Fruit fly (Drosophila melanogaster) whole organism, embryonic: ENCODE data around the gene Glut1.

Experiments used
- ATbp ChIP-seq: fragments of 200-800 bp; sonication (Bioruptor generic); optimal IDR thresholded peaks from 2 replicates; lab custom pipeline; 2017; ENCODE audit warnings: missing biosample characterization, mild to moderate bottlenecking, missing genetic modification characterization, missing genetic modification reagents
- Atf3 ChIP-seq: fragments of 200-800 bp; sonication (Bioruptor generic); optimal IDR thresholded peaks from 3 replicates; lab custom pipeline; 2016; ENCODE audit warnings: missing biosample characterization, missing genetic modification characterization
- B-H1 ChIP-seq: fragments of 200-800 bp; sonication (Bioruptor generic); IDR thresholded peaks from 3 replicates; pipeline ENCODE4 v1.3.6; 2022; ENCODE audit warnings: missing biosample characterization, missing genetic modification characterization
- B-H2 ChIP-seq: fragments of 200-800 bp; sonication (Bioruptor generic); optimal IDR thresholded peaks from 2 replicates; lab custom pipeline; 2018; ENCODE audit warnings: missing biosample characterization, mild to moderate bottlenecking, missing genetic modification characterization
- Bgb ChIP-seq: fragments of 200-800 bp; sonication (Bioruptor generic); IDR thresholded peaks from 2 replicates; pipeline ENCODE4 v1.3.6; 2022; ENCODE audit warnings: missing biosample characterization, missing genetic modification characterization; ENCODE audit not compliant: partially characterized antibody
- BtbVII ChIP-seq: fragments of 200-800 bp; sonication (Bioruptor generic); optimal IDR thresholded peaks from 3 replicates; lab custom pipeline; 2017; ENCODE audit warnings: missing biosample characterization, mild to moderate bottlenecking, missing genetic modification characterization
- CG10366 ChIP-seq: fragments of 200-800 bp; sonication (Bioruptor generic); IDR thresholded peaks from 2 replicates; pipeline ENCODE4 v1.3.6; 2022; ENCODE audit warnings: missing biosample characterization, missing genetic modification characterization
- CG11093 ChIP-seq: fragments of 200-800 bp; sonication (Bioruptor generic); IDR thresholded peaks from 3 replicates; pipeline ENCODE4 v1.3.6; 2022; ENCODE audit warnings: missing biosample characterization, missing genetic modification characterization
- CG11504 ChIP-seq: fragments of 200-800 bp; sonication (Bioruptor generic); optimal IDR thresholded peaks from 3 replicates; lab custom pipeline; 2019; ENCODE audit warnings: missing biosample characterization, mild to moderate bottlenecking, missing genetic modification characterization, moderate library complexity
- CG12071 ChIP-seq: fragments of 200-800 bp; sonication (Bioruptor generic); optimal IDR thresholded peaks from 3 replicates; lab custom pipeline; 2018; ENCODE audit warnings: missing biosample characterization, mild to moderate bottlenecking, missing genetic modification characterization
- CG1233 ChIP-seq: fragments of 200-800 bp; sonication (Bioruptor generic); optimal IDR thresholded peaks from 4 replicates; lab custom pipeline; 2018; ENCODE audit warnings: missing biosample characterization, mild to moderate bottlenecking, missing genetic modification characterization
- CG13624 ChIP-seq: fragments of 200-800 bp; sonication (Bioruptor generic); optimal IDR thresholded peaks from 2 replicates; lab custom pipeline; 2016; ENCODE audit warnings: missing biosample characterization, missing genetic modification characterization
- CG14667 ChIP-seq: fragments of 200-800 bp; sonication (Bioruptor generic); IDR thresholded peaks from 2 replicates; pipeline ENCODE4 v1.3.6; 2022; ENCODE audit warnings: missing biosample characterization, missing genetic modification characterization
- CG14860 ChIP-seq: fragments of 200-800 bp; sonication (Bioruptor generic); IDR thresholded peaks from 3 replicates; pipeline ENCODE4 v1.3.6; 2022; ENCODE audit warnings: missing biosample characterization, missing genetic modification characterization; ENCODE audit not compliant: partially characterized antibody
- CG18262 ChIP-seq: fragments of 200-800 bp; optimal IDR thresholded peaks from 3 replicates; lab custom pipeline; 2019; ENCODE audit warnings: missing biosample characterization, mild to moderate bottlenecking, missing genetic modification characterization, moderate library complexity
- CG31388 ChIP-seq: fragments of 200-800 bp; sonication (Bioruptor generic); optimal IDR thresholded peaks from 2 replicates; lab custom pipeline; 2016; ENCODE audit warnings: missing biosample characterization, missing genetic modification characterization
- CG42726 ChIP-seq: fragments of 200-800 bp; sonication (Bioruptor generic); IDR thresholded peaks from 2 replicates; pipeline ENCODE4 v1.3.6; 2022; ENCODE audit warnings: missing biosample characterization, missing genetic modification characterization; ENCODE audit not compliant: partially characterized antibody
- CG4360 ChIP-seq: fragments of 200-800 bp; sonication (Bioruptor generic); IDR thresholded peaks from 2 replicates; pipeline ENCODE4 v1.3.6; 2022; ENCODE audit warnings: missing biosample characterization, missing genetic modification characterization
- CG4404 ChIP-seq: fragments of 200-800 bp; sonication (Bioruptor generic); IDR thresholded peaks from 2 replicates; pipeline ENCODE4 v1.3.6; 2022; ENCODE audit warnings: missing biosample characterization, missing genetic modification characterization
- CG4854 ChIP-seq: fragments of 200-800 bp; sonication (Bioruptor generic); optimal IDR thresholded peaks from 2 replicates; lab custom pipeline; 2016; ENCODE audit warnings: missing biosample characterization, missing genetic modification characterization, inconsistent platforms
- CG7745 ChIP-seq: fragments of 200-800 bp; sonication (Bioruptor generic); optimal IDR thresholded peaks from 2 replicates; lab custom pipeline; 2018; ENCODE audit warnings: missing biosample characterization, mild to moderate bottlenecking, missing genetic modification characterization, moderate library complexity
- CG7839 ChIP-seq: fragments of 200-800 bp; sonication (Bioruptor generic); optimal IDR thresholded peaks from 3 replicates; lab custom pipeline; 2018; ENCODE audit warnings: missing biosample characterization, mild to moderate bottlenecking, missing genetic modification characterization, moderate library complexity
- CG9215 ChIP-seq: fragments of 200-800 bp; sonication (Bioruptor generic); IDR thresholded peaks from 2 replicates; pipeline ENCODE4 v1.3.6; 2022; ENCODE audit warnings: missing biosample characterization, missing genetic modification characterization
- CG9609 ChIP-seq: fragments of 200-800 bp; sonication (Bioruptor generic); optimal IDR thresholded peaks from 3 replicates; lab custom pipeline; 2016; ENCODE audit warnings: missing biosample characterization, missing genetic modification characterization
- Chrac-16 ChIP-seq: fragments of 200-800 bp; sonication (Bioruptor generic); optimal IDR thresholded peaks from 3 replicates; lab custom pipeline; 2016; ENCODE audit warnings: missing biosample characterization, missing genetic modification characterization
- Dek ChIP-seq: fragments of 200-800 bp; sonication (Bioruptor generic); optimal IDR thresholded peaks from 3 replicates; lab custom pipeline; 2019; ENCODE audit warnings: missing biosample characterization, mild to moderate bottlenecking, missing genetic modification characterization, moderate library complexity
- HLH3B ChIP-seq: fragments of 200-800 bp; sonication (Bioruptor generic); IDR thresholded peaks from 2 replicates; pipeline ENCODE4 v1.3.6; 2022; ENCODE audit warnings: missing biosample characterization, missing genetic modification characterization
- HLHmδ ChIP-seq: fragments of 200-800 bp; sonication (Bioruptor generic); optimal IDR thresholded peaks from 2 replicates; lab custom pipeline; 2018; ENCODE audit warnings: missing biosample characterization, mild to moderate bottlenecking, missing genetic modification characterization, moderate library complexity
- Hmx ChIP-seq: fragments of 200-800 bp; sonication (Bioruptor generic); optimal IDR thresholded peaks from 2 replicates; lab custom pipeline; 2016; ENCODE audit warnings: missing biosample characterization, missing genetic modification characterization
- Mrtf ChIP-seq: fragments of 200-800 bp; sonication (Bioruptor generic); IDR thresholded peaks from 3 replicates; pipeline ENCODE4 v1.3.6; 2022; ENCODE audit warnings: missing biosample characterization, missing genetic modification characterization
- Poxn ChIP-seq: fragments of 200-800 bp; sonication (Bioruptor generic); IDR thresholded peaks from 2 replicates; pipeline ENCODE4 v1.3.6; 2022; ENCODE audit warnings: missing biosample characterization, missing genetic modification characterization
- Ptx1 ChIP-seq: fragments of 200-800 bp; sonication (Bioruptor generic); IDR thresholded peaks from 2 replicates; pipeline ENCODE4 v1.3.6; 2022; ENCODE audit warnings: missing biosample characterization, missing genetic modification characterization
- Sin3A ChIP-seq: fragments of >200 bp; optimal IDR thresholded peaks from 2 replicates; lab custom pipeline; 2018
- Sox102F ChIP-seq: fragments of 200-800 bp; sonication (Bioruptor generic); optimal IDR thresholded peaks from 2 replicates; lab custom pipeline; 2018; ENCODE audit warnings: missing biosample characterization, mild to moderate bottlenecking, missing genetic modification characterization, moderate library complexity
- ase ChIP-seq: fragments of 200-800 bp; sonication (Bioruptor generic); IDR thresholded peaks from 3 replicates; pipeline ENCODE4 v1.3.6; 2022; ENCODE audit warnings: missing biosample characterization, missing genetic modification characterization
- az2 ChIP-seq: fragments of 200-800 bp; sonication (Bioruptor generic); optimal IDR thresholded peaks from 3 replicates; lab custom pipeline; 2016; ENCODE audit warnings: missing biosample characterization, missing genetic modification characterization
- caup ChIP-seq: fragments of 200-800 bp; sonication (Bioruptor generic); optimal IDR thresholded peaks from 3 replicates; lab custom pipeline; 2017; ENCODE audit warnings: missing biosample characterization, mild to moderate bottlenecking, missing genetic modification characterization, moderate library complexity; ENCODE audit not compliant: severe bottlenecking
- dimm ChIP-seq: fragments of 200-800 bp; sonication (Bioruptor generic); IDR thresholded peaks from 2 replicates; pipeline ENCODE4 v1.3.6; 2022; ENCODE audit warnings: missing biosample characterization, missing genetic modification characterization
- dmrt99B ChIP-seq: fragments of 200-800 bp; sonication (Bioruptor generic); optimal IDR thresholded peaks from 2 replicates; lab custom pipeline; 2018; ENCODE audit warnings: missing biosample characterization, mild to moderate bottlenecking, missing genetic modification characterization, moderate library complexity
- grau ChIP-seq: fragments of 200-800 bp; optimal IDR thresholded peaks from 3 replicates; lab custom pipeline; 2019; ENCODE audit warnings: missing biosample characterization, mild to moderate bottlenecking, missing genetic modification characterization, moderate library complexity
- ken ChIP-seq: fragments of 200-800 bp; sonication (Bioruptor generic); IDR thresholded peaks from 3 replicates; pipeline ENCODE4 v1.3.6; 2022; ENCODE audit warnings: missing biosample characterization, missing genetic modification characterization
- klu ChIP-seq: fragments of 200-800 bp; sonication (Bioruptor generic); IDR thresholded peaks from 2 replicates; pipeline ENCODE4 v1.3.6; 2022; ENCODE audit warnings: missing biosample characterization, missing genetic modification characterization
- lab ChIP-seq: fragments of 200-800 bp; sonication (Bioruptor generic); optimal IDR thresholded peaks from 3 replicates; lab custom pipeline; 2017; ENCODE audit warnings: missing biosample characterization, missing genetic modification characterization, mild to moderate bottlenecking, moderate library complexity, missing genetic modification reagents
- lbe ChIP-seq: fragments of 200-800 bp; sonication (Bioruptor generic); optimal IDR thresholded peaks from 2 replicates; lab custom pipeline; 2016; ENCODE audit warnings: missing biosample characterization, mild to moderate bottlenecking, missing genetic modification characterization
- maf-S ChIP-seq: fragments of 200-800 bp; sonication (Bioruptor generic); optimal IDR thresholded peaks from 2 replicates; lab custom pipeline; 2016; ENCODE audit warnings: missing biosample characterization, missing genetic modification characterization
- org-1 ChIP-seq: fragments of 200-800 bp; sonication (Bioruptor generic); optimal IDR thresholded peaks from 2 replicates; lab custom pipeline; 2017; ENCODE audit warnings: missing biosample characterization, missing genetic modification characterization
- tio ChIP-seq: fragments of 200-800 bp; sonication (Bioruptor generic); optimal IDR thresholded peaks from 2 replicates; lab custom pipeline; 2017; ENCODE audit warnings: missing biosample characterization, missing genetic modification characterization, inconsistent platforms
- trh ChIP-seq: fragments of 200-800 bp; sonication (Bioruptor generic); optimal IDR thresholded peaks from 2 replicates; lab custom pipeline; 2016; ENCODE audit warnings: missing biosample characterization, missing genetic modification characterization
- vfl ChIP-seq: fragments of 200-800 bp; sonication (Bioruptor generic); optimal IDR thresholded peaks from 2 replicates; lab custom pipeline; 2016; ENCODE audit warnings: missing biosample characterization, missing genetic modification characterization
- vnd ChIP-seq: fragments of 200-800 bp; sonication (Bioruptor generic); IDR thresholded peaks from 3 replicates; pipeline ENCODE4 v1.3.6; 2022; ENCODE audit warnings: missing biosample characterization, missing genetic modification characterization; ENCODE audit not compliant: partially characterized antibody

Gene Glut1

DNA sequence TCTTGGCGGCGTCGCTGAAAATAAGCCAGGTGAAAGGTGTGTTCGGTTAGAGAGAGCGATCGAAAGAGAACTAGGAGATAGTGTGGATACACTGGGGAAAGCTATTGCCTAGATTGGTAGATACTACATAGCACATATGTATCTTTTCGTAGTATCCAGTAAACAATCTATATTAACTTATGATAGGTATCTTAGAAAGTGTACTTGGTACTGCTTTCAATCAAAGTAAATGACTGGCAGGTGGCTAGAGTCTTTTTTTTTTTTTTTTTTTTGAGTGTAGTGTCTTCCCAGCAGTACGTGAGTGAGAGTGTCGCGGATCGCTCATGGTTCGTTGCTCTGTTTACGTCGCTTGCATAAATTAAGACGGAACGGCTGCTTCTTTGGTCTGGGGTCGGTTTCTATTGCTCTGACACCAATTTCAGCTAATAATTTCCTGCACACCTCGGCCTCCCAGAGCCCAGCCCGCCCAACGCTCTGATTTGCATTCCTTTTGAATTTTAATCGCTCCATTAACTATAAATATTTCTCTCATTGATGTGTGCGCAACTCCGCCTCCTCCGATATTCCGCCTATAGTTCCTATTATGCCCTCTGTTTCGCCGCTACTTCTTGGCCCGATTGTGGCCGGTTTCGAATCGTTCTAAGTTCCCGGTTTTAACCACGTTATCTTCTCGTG lies 115.9 kb downstream of the Glut1 start (continued):
- TF ChIP-seq Bgb (GFP tag; lab: Robert Waterston, UW) (no peak), B-H2 (GFP tag; lab: Kevin White, UChicago) (no peak), Ptx1 (GFP tag; lab: Robert Waterston, UW) (peak; percentile 62), CG11093 (GFP tag; lab: Robert Waterston, UW) (peak; percentile 49; the same call in 1 of the 3 replicates), tio (GFP tag; lab: Kevin White, UChicago) (peak; percentile 48), Dek (peak; percentile 4), dmrt99B (tag; lab: Kevin White, UChicago) (peak; percentile 83), Sox102F (GFP tag; lab: Kevin White, UChicago) (peak; percentile 75), CG4360 (GFP tag; lab: Robert Waterston, UW) (peak; percentile 44; the same call in 1 of the 2 replicates), HLH3B (GFP tag; lab: Robert Waterston, UW) (peak; percentile 83), ken (GFP tag; lab: Robert Waterston, UW) (peak; percentile 82), vfl (GFP tag; lab: Kevin White, UChicago) (no peak), CG7839 (tag; lab: Kevin White, UChicago) (peak; percentile 69), CG14667 (GFP tag; lab: Robert Waterston, UW) (peak; percentile 50), CG7745 (tag; lab: Kevin White, UChicago) (no peak), CG14860 (no peak), BtbVII (GFP tag; lab: Kevin White, UChicago) (no peak), dimm (GFP tag; lab: Robert Waterston, UW) (peak; percentile 17; the same call in 1 of the 2 replicates), HLHmδ (GFP tag; lab: Kevin White, UChicago) (no peak), caup (GFP tag; lab: Kevin White, UChicago) (no peak), vnd (GFP tag; lab: Robert Waterston, UW) (no peak), Chrac-16 (GFP tag; lab: Kevin White, UChicago) (peak; percentile 29), Mrtf (peak; percentile 44; the same call in 1 of the 3 replicates), lab (peak; percentile 56), CG9215 (GFP tag; lab: Robert Waterston, UW) (peak; percentile 33; the same call in 1 of the 2 replicates), CG4404 (GFP tag; lab: Robert Waterston, UW) (no peak), az2 (GFP tag; lab: Kevin White, UChicago) (peak; percentile 70), Hmx (GFP tag; lab: Kevin White, UChicago) (no peak), CG13624 (GFP tag; lab: Kevin White, UChicago) (no peak), CG4854 (GFP tag; lab: Kevin White, UChicago) (no peak), CG11504 (tag; lab: Kevin White, UChicago) (peak; percentile 82), trh (no peak), B-H1 (GFP tag; lab: Robert Waterston, UW) (peak; percentile 58), klu (GFP tag; lab: Robert Waterston, UW) (no peak), CG42726 (no peak), grau (peak; percentile 43), Atf3 (GFP tag; lab: Kevin White, UChicago) (peak; percentile 33), CG10366 (GFP tag; lab: Robert Waterston, UW) (peak; percentile 56), Poxn (GFP tag; lab: Robert Waterston, UW) (no peak), lbe (GFP tag; lab: Kevin White, UChicago) (no peak), CG18262 (tag; lab: Kevin White, UChicago) (peak; percentile 70), ATbp (GFP tag; lab: Kevin White, UChicago) (peak; percentile 81), ase (GFP tag; lab: Robert Waterston, UW) (peak; percentile 42; the same call in 1 of the 3 replicates), maf-S (peak; percentile 37), CG9609 (GFP tag; lab: Kevin White, UChicago) (peak; percentile 16), CG31388 (peak; percentile 25), CG1233 (GFP tag; lab: Kevin White, UChicago) (peak; percentile 33), Sin3A (lab: Kevin White, UChicago) (no peak), org-1 (GFP tag; lab: Kevin White, UChicago) (peak; percentile 34), CG12071 (GFP tag; lab: Kevin White, UChicago) (peak; percentile 13)
